Fruit fly (Drosophila melanogaster) whole organism, embryonic: ENCODE data around the gene CG14232.

ENCODE experiments used
- Abd-B ChIP-seq: fragments of 200-800 bp; sonication (Bioruptor generic); optimal IDR thresholded peaks from 2 replicates; lab custom pipeline; 2018; ENCODE audit warnings: missing biosample characterization, mild to moderate bottlenecking, missing genetic modification characterization, moderate library complexity
- Antp ChIP-seq: fragments of 200-800 bp; sonication (Bioruptor generic); optimal IDR thresholded peaks from 3 replicates; lab custom pipeline; 2016; ENCODE audit warnings: missing biosample characterization, missing genetic modification characterization
- Atf-2 ChIP-seq: fragments of 200-800 bp; sonication (Bioruptor generic); optimal IDR thresholded peaks from 2 replicates; lab custom pipeline; 2016; ENCODE audit warnings: missing biosample characterization, missing genetic modification characterization
- B-H1 ChIP-seq: fragments of 200-800 bp; sonication (Bioruptor generic); IDR thresholded peaks from 3 replicates; pipeline ENCODE4 v1.3.6; 2022; ENCODE audit warnings: missing biosample characterization, missing genetic modification characterization
- Bdp1 ChIP-seq: fragments of 200-800 bp; sonication (Bioruptor generic); optimal IDR thresholded peaks from 3 replicates; lab custom pipeline; 2016; ENCODE audit warnings: missing biosample characterization, missing genetic modification characterization
- Bgb ChIP-seq: fragments of 200-800 bp; sonication (Bioruptor generic); IDR thresholded peaks from 2 replicates; pipeline ENCODE4 v1.3.6; 2022; ENCODE audit warnings: missing biosample characterization, missing genetic modification characterization; ENCODE audit not compliant: partially characterized antibody
- C15 ChIP-seq: fragments of 200-800 bp; sonication (Bioruptor generic); IDR thresholded peaks from 3 replicates; pipeline ENCODE4 v1.3.6; 2022; ENCODE audit warnings: missing biosample characterization, missing genetic modification characterization
- CG10267 ChIP-seq: fragments of 200-800 bp; sonication (Bioruptor generic); optimal IDR thresholded peaks from 2 replicates; lab custom pipeline; 2018; ENCODE audit warnings: missing biosample characterization, mild to moderate bottlenecking, missing genetic modification characterization, moderate library complexity
- CG10321 ChIP-seq: fragments of 200-800 bp; sonication (Bioruptor generic); IDR thresholded peaks from 2 replicates; pipeline ENCODE4 v1.3.6; 2022; ENCODE audit warnings: missing biosample characterization, missing genetic modification characterization
- CG10543 ChIP-seq: fragments of 200-800 bp; sonication (Bioruptor generic); optimal IDR thresholded peaks from 3 replicates; lab custom pipeline; 2017; ENCODE audit warnings: missing biosample characterization, mild to moderate bottlenecking, missing genetic modification characterization, moderate library complexity
- CG11696 ChIP-seq: fragments of 200-800 bp; sonication (Bioruptor generic); IDR thresholded peaks from 2 replicates; pipeline ENCODE4 v1.3.6; 2022; ENCODE audit warnings: missing biosample characterization, missing genetic modification characterization
- CG12391 ChIP-seq: fragments of 200-800 bp; sonication (Bioruptor generic); optimal IDR thresholded peaks from 3 replicates; lab custom pipeline; 2018; ENCODE audit warnings: missing biosample characterization, mild to moderate bottlenecking, missing genetic modification characterization, moderate library complexity
- CG1529 ChIP-seq: fragments of 200-800 bp; sonication (Bioruptor generic); optimal IDR thresholded peaks from 3 replicates; lab custom pipeline; 2018; ENCODE audit warnings: missing biosample characterization, missing genetic modification characterization
- CG15514 ChIP-seq: fragments of 200-800 bp; sonication (Bioruptor generic); optimal IDR thresholded peaks from 3 replicates; lab custom pipeline; 2017; ENCODE audit warnings: missing biosample characterization, missing genetic modification characterization, mild to moderate bottlenecking, moderate library complexity, missing genetic modification reagents
- CG17802 ChIP-seq: fragments of 200-800 bp; sonication (Bioruptor generic); optimal IDR thresholded peaks from 2 replicates; lab custom pipeline; 2018; ENCODE audit warnings: missing biosample characterization, mild to moderate bottlenecking, missing genetic modification characterization, moderate library complexity
- CG18011 ChIP-seq: fragments of 200-800 bp; sonication (Bioruptor generic); optimal IDR thresholded peaks from 2 replicates; lab custom pipeline; 2017; ENCODE audit warnings: missing biosample characterization, missing genetic modification characterization, mild to moderate bottlenecking, moderate library complexity, missing genotype
- CG18764 ChIP-seq: fragments of 200-800 bp; sonication (Bioruptor generic); optimal IDR thresholded peaks from 3 replicates; lab custom pipeline; 2016; ENCODE audit warnings: missing biosample characterization, missing genetic modification characterization
- CG33213 ChIP-seq: fragments of 200-800 bp; sonication (Bioruptor generic); optimal IDR thresholded peaks from 3 replicates; lab custom pipeline; 2016; ENCODE audit warnings: missing biosample characterization, missing genetic modification characterization
- CG5953 ChIP-seq: fragments of 200-800 bp; sonication (Bioruptor generic); IDR thresholded peaks from 2 replicates; pipeline ENCODE4 v1.3.6; 2022; ENCODE audit warnings: missing biosample characterization, missing genetic modification characterization
- CG6854 ChIP-seq: fragments of 200-800 bp; sonication (Bioruptor generic); optimal IDR thresholded peaks from 3 replicates; lab custom pipeline; 2017; ENCODE audit warnings: missing biosample characterization, mild to moderate bottlenecking, missing genetic modification characterization
- CG7271 ChIP-seq: fragments of 200-800 bp; sonication (Bioruptor generic); optimal IDR thresholded peaks from 2 replicates; lab custom pipeline; 2018; ENCODE audit warnings: missing biosample characterization, mild to moderate bottlenecking, missing genetic modification characterization, moderate library complexity
- CG7372 ChIP-seq: fragments of 200-800 bp; sonication (Bioruptor generic); IDR thresholded peaks from 2 replicates; pipeline ENCODE4 v1.3.6; 2022; ENCODE audit warnings: missing biosample characterization, missing genetic modification characterization
- CG7745 ChIP-seq: fragments of 200-800 bp; sonication (Bioruptor generic); optimal IDR thresholded peaks from 2 replicates; lab custom pipeline; 2018; ENCODE audit warnings: missing biosample characterization, mild to moderate bottlenecking, missing genetic modification characterization, moderate library complexity
- CG8478 ChIP-seq: fragments of >200 bp; optimal IDR thresholded peaks from 2 replicates; lab custom pipeline; 2018
- CTCF ChIP-seq: fragments of 200-800 bp; sonication (Bioruptor generic); optimal IDR thresholded peaks from 2 replicates; lab custom pipeline; 2017; ENCODE audit warnings: missing biosample characterization, mild to moderate bottlenecking, missing genetic modification characterization, moderate library complexity
- CkIIα-i1 ChIP-seq: fragments of 200-800 bp; sonication (Bioruptor generic); IDR thresholded peaks from 2 replicates; pipeline ENCODE4 v1.3.6; 2022; ENCODE audit warnings: missing biosample characterization, missing genetic modification characterization
- CrebB ChIP-seq: fragments of 200-800 bp; sonication (Bioruptor generic); optimal IDR thresholded peaks from 3 replicates; lab custom pipeline; 2018; ENCODE audit warnings: missing biosample characterization, mild to moderate bottlenecking, missing genetic modification characterization
- Dp ChIP-seq: fragments of 200-800 bp; sonication (Bioruptor generic); optimal IDR thresholded peaks from 2 replicates; lab custom pipeline; 2018; ENCODE audit warnings: missing biosample characterization, mild to moderate bottlenecking, missing genetic modification characterization, moderate library complexity
- E2f2 ChIP-seq: fragments of 200-800 bp; sonication (Bioruptor generic); IDR thresholded peaks from 2 replicates; pipeline ENCODE4 v1.3.6; 2022; ENCODE audit warnings: missing biosample characterization, missing genetic modification characterization
- ERR ChIP-seq: fragments of 200-800 bp; sonication (Bioruptor generic); optimal IDR thresholded peaks from 2 replicates; lab custom pipeline; 2016; ENCODE audit warnings: missing biosample characterization, missing genetic modification characterization
- Fer2 ChIP-seq: fragments of 200-800 bp; sonication (Bioruptor generic); optimal IDR thresholded peaks from 2 replicates; lab custom pipeline; 2018; ENCODE audit warnings: missing biosample characterization, mild to moderate bottlenecking, missing genetic modification characterization, moderate library complexity
- GATAe ChIP-seq: fragments of 200-800 bp; sonication (Bioruptor generic); conservative IDR thresholded peaks from 2 replicates; pipeline ENCODE4 v1.3.6; 2022; ENCODE audit warnings: missing biosample characterization, missing genetic modification characterization
- Kr ChIP-seq: fragments of 200-800 bp; sonication (Bioruptor generic); optimal IDR thresholded peaks from 2 replicates; lab custom pipeline; 2017; ENCODE audit warnings: missing biosample characterization, mild to moderate bottlenecking, missing genetic modification characterization
- Myb ChIP-seq: fragments of 200-800 bp; sonication (Bioruptor generic); optimal IDR thresholded peaks from 2 replicates; lab custom pipeline; 2016; ENCODE audit warnings: missing biosample characterization, missing genetic modification characterization
- Rfx ChIP-seq: fragments of 200-800 bp; sonication (Bioruptor generic); IDR thresholded peaks from 2 replicates; pipeline ENCODE4 v1.3.6; 2022; ENCODE audit warnings: missing biosample characterization, missing genetic modification characterization
- Side ChIP-seq: fragments of 200-800 bp; sonication (Bioruptor generic); optimal IDR thresholded peaks from 2 replicates; lab custom pipeline; 2016; ENCODE audit warnings: missing biosample characterization, missing genetic modification characterization
- bigmax ChIP-seq: fragments of 200-800 bp; sonication (Bioruptor generic); optimal IDR thresholded peaks from 2 replicates; lab custom pipeline; 2018; ENCODE audit warnings: missing biosample characterization, mild to moderate bottlenecking, missing genetic modification characterization
- croc ChIP-seq: fragments of 200-800 bp; sonication (Bioruptor generic); conservative IDR thresholded peaks from 3 replicates; pipeline ENCODE4 v1.3.6; 2022; ENCODE audit warnings: missing biosample characterization, missing genetic modification characterization
- crp ChIP-seq, 2 experiments: fragments of 200-800 bp; sonication (Bioruptor generic); optimal IDR thresholded peaks; 2 replicates in 1 of 2; 3 replicates in 1 of 2; lab custom pipeline; 2017; ENCODE audit warnings: missing biosample characterization in 2 of 2, missing genetic modification characterization in 2 of 2, mild to moderate bottlenecking in 1 of 2, moderate library complexity in 1 of 2
- cwo ChIP-seq: fragments of 200-800 bp; sonication (Bioruptor generic); optimal IDR thresholded peaks from 3 replicates; lab custom pipeline; 2017; ENCODE audit warnings: missing biosample characterization, missing genetic modification characterization, mild to moderate bottlenecking, moderate library complexity, missing genetic modification reagents
- fd102C ChIP-seq: fragments of 200-800 bp; sonication (Bioruptor generic); optimal IDR thresholded peaks from 2 replicates; lab custom pipeline; 2018; ENCODE audit warnings: missing biosample characterization, mild to moderate bottlenecking, missing genetic modification characterization, moderate library complexity
- ftz-f1 ChIP-seq: fragments of 200-800 bp; sonication (Bioruptor generic); optimal IDR thresholded peaks from 2 replicates; lab custom pipeline; 2016; ENCODE audit warnings: missing biosample characterization, missing genetic modification characterization
- kni ChIP-seq: fragments of 200-800 bp; sonication (Bioruptor generic); optimal IDR thresholded peaks from 3 replicates; lab custom pipeline; 2017; ENCODE audit warnings: mild to moderate bottlenecking, missing biosample characterization, missing genetic modification reagents, missing genetic modification characterization
- knrl ChIP-seq: fragments of 200-800 bp; sonication (Bioruptor generic); IDR thresholded peaks from 3 replicates; pipeline ENCODE4 v1.3.6; 2022; ENCODE audit warnings: missing biosample characterization, missing genetic modification characterization; ENCODE audit not compliant: partially characterized antibody
- lola ChIP-seq, 3 experiments: fragments of >200 bp in 2 of 3; fragments of 200-800 bp in 1 of 3; sonication (Bioruptor generic) in 1 of 3; optimal IDR thresholded peaks; 2 replicates each; lab custom pipeline; 2017 to 2019; ENCODE audit warnings: missing biosample characterization in 3 of 3, missing genetic modification characterization in 3 of 3, mild to moderate bottlenecking in 1 of 3, moderate library complexity in 1 of 3
- pfk ChIP-seq: fragments of 200-800 bp; sonication (Bioruptor generic); optimal IDR thresholded peaks from 2 replicates; lab custom pipeline; 2018; ENCODE audit warnings: missing biosample characterization, mild to moderate bottlenecking, missing genetic modification characterization, moderate library complexity
- pita ChIP-seq: fragments of 200-800 bp; sonication (Bioruptor generic); optimal IDR thresholded peaks from 2 replicates; lab custom pipeline; 2017; ENCODE audit warnings: missing biosample characterization, mild to moderate bottlenecking, missing genetic modification characterization
- schlank ChIP-seq: fragments of 200-800 bp; sonication (Bioruptor generic); optimal IDR thresholded peaks from 2 replicates; lab custom pipeline; 2018; ENCODE audit warnings: missing biosample characterization, mild to moderate bottlenecking, missing genetic modification characterization
- seq ChIP-seq: fragments of 200-800 bp; sonication (Bioruptor generic); IDR thresholded peaks from 2 replicates; pipeline ENCODE4 v1.3.6; 2022; ENCODE audit warnings: missing biosample characterization, missing genetic modification characterization
- slbo ChIP-seq: fragments of 200-800 bp; sonication (Bioruptor generic); IDR thresholded peaks from 2 replicates; pipeline ENCODE4 v1.3.6; 2022; ENCODE audit warnings: missing biosample characterization, missing genetic modification characterization
- twi ChIP-seq: fragments of 200-800 bp; optimal IDR thresholded peaks from 2 replicates; lab custom pipeline; 2019; ENCODE audit warnings: missing biosample characterization, mild to moderate bottlenecking, missing genetic modification characterization, moderate library complexity

Gene CG14232

dm6 chrX:19668405-19668804 is 35.7 kb downstream of the CG14232 start (continued):
- TF ChIP-seq CG17802 (tag; lab: Kevin White, UChicago) = peak; percentile 81
- peak; percentile 84 for TF ChIP-seq ftz-f1 (GFP tag; lab: Kevin White, UChicago)
- TF ChIP-seq CG7372 (GFP tag; lab: Robert Waterston, UW) = peak; percentile 86
- peak; percentile 95 for TF ChIP-seq seq (GFP tag; lab: Robert Waterston, UW)
- peak; percentile 91 for TF ChIP-seq kni
- TF ChIP-seq Myb = peak; percentile 90
- TF ChIP-seq CG12391 (tag; lab: Kevin White, UChicago) = peak; percentile 96
- peak; percentile 77 for TF ChIP-seq C15 (GFP tag; lab: Robert Waterston, UW)
- peak; percentile 91 for TF ChIP-seq CG18764
- TF ChIP-seq bigmax (GFP tag; lab: Kevin White, UChicago) = peak; percentile 36
- TF ChIP-seq CG1529 = peak; percentile 95
- TF ChIP-seq Abd-B (GFP tag; lab: Kevin White, UChicago) = peak; percentile 92
- peak; percentile 15 for TF ChIP-seq CG7745
- TF ChIP-seq twi (tag; lab: Kevin White, UChicago) = peak; percentile 92
- peak; percentile 97 for TF ChIP-seq schlank (tag; lab: Kevin White, UChicago)
- no peak for TF ChIP-seq pita (GFP tag; lab: Kevin White, UChicago)
- TF ChIP-seq CG10321 = peak; percentile 78
- peak; percentile 80 for TF ChIP-seq E2f2
- peak; percentile 70 for TF ChIP-seq fd102C (GFP tag; lab: Kevin White, UChicago)
- TF ChIP-seq lola (GFP tag; optimal IDR thresholded peaks at IDR 0.05; lab: Kevin White, UChicago) = peak in 1 of 3 experiments; percentile 96
- peak; percentile 96 for TF ChIP-seq CG10543 (GFP tag; lab: Kevin White, UChicago)
- TF ChIP-seq pfk = peak; percentile 13
- peak; percentile 94 for TF ChIP-seq CrebB (tag; lab: Kevin White, UChicago)
- TF ChIP-seq CG6854 = peak; percentile 79
- peak; percentile 95 for TF ChIP-seq Rfx (GFP tag; lab: Robert Waterston, UW)
- peak; percentile 95 for TF ChIP-seq CG33213 (GFP tag; lab: Kevin White, UChicago)
- TF ChIP-seq slbo (GFP tag; lab: Robert Waterston, UW) = peak; percentile 98
- peak; percentile 99 for TF ChIP-seq Side (GFP tag; lab: Kevin White, UChicago)
- TF ChIP-seq Kr (GFP tag; lab: Kevin White, UChicago) = peak; percentile 79
- TF ChIP-seq Bgb = no peak
- peak; percentile 56 for TF ChIP-seq CTCF
- peak; percentile 78 for TF ChIP-seq CG11696 (GFP tag; lab: Robert Waterston, UW)
- TF ChIP-seq CG5953 (GFP tag; lab: Robert Waterston, UW) = peak; percentile 96
- TF ChIP-seq CG10267 (tag; lab: Kevin White, UChicago) = peak; percentile 87
- TF ChIP-seq CG7271 (tag; lab: Kevin White, UChicago) = peak; percentile 59
- TF ChIP-seq crp (GFP tag; optimal IDR thresholded peaks at IDR 0.05; lab: Kevin White, UChicago) = peak in 1 of 2 experiments; percentile 64
- TF ChIP-seq cwo (GFP tag; lab: Kevin White, UChicago) = peak; percentile 86
- TF ChIP-seq B-H1 (GFP tag; lab: Robert Waterston, UW) = peak; percentile 89
- TF ChIP-seq Dp (GFP tag; lab: Kevin White, UChicago) = peak; percentile 12
- TF ChIP-seq Antp (GFP tag; lab: Kevin White, UChicago) = peak; percentile 99
- peak; percentile 85 for TF ChIP-seq Fer2 (tag; lab: Kevin White, UChicago)
- peak; percentile 91 for TF ChIP-seq croc (GFP tag; lab: Robert Waterston, UW)
- TF ChIP-seq Bdp1 = peak; percentile 92
- TF ChIP-seq CkIIα-i1 (GFP tag; lab: Robert Waterston, UW) = peak; percentile 32; the same call in 1 of the 2 replicates
- TF ChIP-seq CG18011 = peak; percentile 79
- no peak for TF ChIP-seq CG8478 (lab: Kevin White, UChicago)
- TF ChIP-seq CG15514 (GFP tag; lab: Kevin White, UChicago) = peak; percentile 81
- peak; percentile 98 for TF ChIP-seq ERR (GFP tag; lab: Kevin White, UChicago)
- TF ChIP-seq GATAe = peak; percentile 75
- peak; percentile 97 for TF ChIP-seq Atf-2 (GFP tag; lab: Kevin White, UChicago)
- TF ChIP-seq knrl = no peak
